Worm (Caenorhabditis elegans): ENCODE results near the gene nmr-1.

nmr-1 gene

ce11 chrII:5426054-5426453 is 20.4 kb downstream of the nmr-1 start (continued):
- TF ChIP-seq ets-4 (GFP tag; optimal IDR thresholded peaks at IDR 0.05) = peak; percentile 13
- peak; percentile 32 for TF ChIP-seq madf-10 (tag; optimal IDR thresholded peaks at IDR 0.05)
- no peak for TF ChIP-seq sea-2 (GFP tag; IDR thresholded peaks at IDR 0.05)
- TF ChIP-seq ztf-26 (tag; optimal IDR thresholded peaks at IDR 0.05) = no peak
- TF ChIP-seq hsf-1 (GFP tag; IDR thresholded peaks at IDR 0.05) = no peak
- no peak for TF ChIP-seq let-526 (GFP tag; IDR thresholded peaks at IDR 0.05)
- no peak for TF ChIP-seq snpc-1.1 (tag; optimal IDR thresholded peaks at IDR 0.05; ENCODE audit: insufficient read depth)
- TF ChIP-seq hmg-20 (GFP tag; IDR thresholded peaks at IDR 0.05) = no peak
- TF ChIP-seq hlh-26 (GFP tag; conservative IDR thresholded peaks at IDR 0.05) = no peak
- TF ChIP-seq ceh-40 (GFP tag; IDR thresholded peaks at IDR 0.05) = no peak
- TF ChIP-seq rec-8 (tag; optimal IDR thresholded peaks at IDR 0.05) = no peak
- no peak for TF ChIP-seq bed-1 (GFP tag; IDR thresholded peaks at IDR 0.05)
- no peak for TF ChIP-seq ama-1 (optimal IDR thresholded peaks at IDR 0.05)
- TF ChIP-seq ama-1 (GFP tag; optimal IDR thresholded peaks at IDR 0.05) = no peak
- TF ChIP-seq snpc-1.3 (tag; optimal IDR thresholded peaks at IDR 0.05; ENCODE audit: insufficient read depth) = no peak
- TF ChIP-seq lin-26 (GFP tag; IDR thresholded peaks at IDR 0.05) = peak; percentile 62; the same call in 1 of the 2 replicates
- TF ChIP-seq chd-7 (tag; optimal IDR thresholded peaks at IDR 0.05) = no peak
- no peak; the same call in 1 of the 2 replicates for TF ChIP-seq hmg-1.2 (GFP tag; IDR thresholded peaks at IDR 0.05)
- TF ChIP-seq mel-28 (tag; optimal IDR thresholded peaks at IDR 0.05; ENCODE audit: borderline replicate concordance) = no peak
- TF ChIP-seq zim-3 (tag; optimal IDR thresholded peaks at IDR 0.05) = no peak
- TF ChIP-seq B0035.1 (tag; optimal IDR thresholded peaks at IDR 0.05) = no peak
- TF ChIP-seq ceh-58 (GFP tag; IDR thresholded peaks at IDR 0.05) = no peak
- no peak for TF ChIP-seq madf-6 (GFP tag; IDR thresholded peaks at IDR 0.05)
- TF ChIP-seq snpc-3.4 (tag; optimal IDR thresholded peaks at IDR 0.05) = no peak
- no peak for TF ChIP-seq lin-35 (GFP tag; optimal IDR thresholded peaks at IDR 0.05)
- no peak for TF ChIP-seq T07F8.4 (tag; optimal IDR thresholded peaks at IDR 0.05)
- TF ChIP-seq nhr-80 (tag; optimal IDR thresholded peaks at IDR 0.05) = peak; percentile 57
- TF ChIP-seq lin-54 (GFP tag; optimal IDR thresholded peaks at IDR 0.05) = peak; percentile 18
- peak; percentile 26; the same call in 1 of the 2 replicates for TF ChIP-seq C06A6.2 (GFP tag; conservative IDR thresholded peaks at IDR 0.05)
- no peak for TF ChIP-seq F39B2.1 (GFP tag; IDR thresholded peaks at IDR 0.05)
- no peak for TF ChIP-seq cebp-2 (GFP tag; IDR thresholded peaks at IDR 0.05)
- TF ChIP-seq T26A5.8 (tag; optimal IDR thresholded peaks at IDR 0.05) = no peak
- no peak for TF ChIP-seq ekl-4 (GFP tag; IDR thresholded peaks at IDR 0.05)
- TF ChIP-seq ceh-27 (GFP tag; optimal IDR thresholded peaks at IDR 0.05) = peak; percentile 57
- TF ChIP-seq K12H6.12 (tag; optimal IDR thresholded peaks at IDR 0.05) = peak; percentile 38
- peak in 1 of 2 experiments; percentile 32 for TF ChIP-seq let-607 (tag; optimal IDR thresholded peaks at IDR 0.05)
- 0 out of 2 replicates have a peak, but pooled peaks have one; percentile 47 for TF ChIP-seq rcor-1 (GFP tag; IDR thresholded peaks at IDR 0.05)
- peak; percentile 6 for TF ChIP-seq somi-1 (GFP tag; optimal IDR thresholded peaks at IDR 0.05)
- TF ChIP-seq F55B11.4 (tag; optimal IDR thresholded peaks at IDR 0.05; ENCODE audit: borderline replicate concordance, insufficient read depth) = no peak
- no peak for TF ChIP-seq lag-1 (GFP tag; IDR thresholded peaks at IDR 0.05)
- no peak for TF ChIP-seq snpc-4 (GFP tag; optimal IDR thresholded peaks at IDR 0.05)
- peak in 3 of 4 experiments; percentile 8 to 18 (median 9) for TF ChIP-seq snpc-4 (tag; optimal IDR thresholded peaks at IDR 0.05)
- TF ChIP-seq F37B4.10 (GFP tag; IDR thresholded peaks at IDR 0.05) = no peak
- TF ChIP-seq bed-2 (GFP tag; IDR thresholded peaks at IDR 0.05) = no peak
- TF ChIP-seq sdz-38 (tag; optimal IDR thresholded peaks at IDR 0.05) = no peak
- TF ChIP-seq nhr-179 (tag; optimal IDR thresholded peaks at IDR 0.05) = no peak
- TF ChIP-seq cebp-1 (GFP tag; IDR thresholded peaks at IDR 0.05) = no peak; the same call in 1 of the 2 replicates
- peak; percentile 65 for TF ChIP-seq cebp-1 (tag; optimal IDR thresholded peaks at IDR 0.05)
- TF ChIP-seq K11D2.4 (GFP tag; IDR thresholded peaks at IDR 0.05) = no peak

All from whole organism, young adult.